Worm (Caenorhabditis elegans) whole organism, L3 larva: ENCODE data around the gene F07E5.12.

Source experiments
- aly-2 ChIP-seq: fragments of 150-350 bp; optimal IDR thresholded peaks from 2 replicates; lab custom pipeline; 2014; ENCODE audit warnings: missing biosample characterization, missing genetic modification characterization
- ama-1 ChIP-seq: fragments of 150-350 bp; optimal IDR thresholded peaks from 2 replicates; lab custom pipeline; 2018
- ceh-28 ChIP-seq: fragments of 150-350 bp; optimal IDR thresholded peaks from 2 replicates; lab custom pipeline; 2014; ENCODE audit warnings: missing biosample characterization, missing genetic modification reagents, missing genetic modification characterization
- nhr-12 ChIP-seq: fragments of 150-350 bp; optimal IDR thresholded peaks from 2 replicates; lab custom pipeline; 2014; ENCODE audit warnings: missing biosample characterization, missing genetic modification characterization
- nhr-237 ChIP-seq: fragments of 150-350 bp; optimal IDR thresholded peaks from 2 replicates; lab custom pipeline; 2014; ENCODE audit warnings: missing biosample characterization, missing genetic modification characterization
- nhr-25 ChIP-seq: sonication (generic microtip); optimal IDR thresholded peaks from 2 replicates; lab custom pipeline; 2017; ENCODE audit warnings: missing biosample characterization, missing genetic modification characterization
- nhr-77 ChIP-seq: fragments of 150-350 bp; optimal IDR thresholded peaks from 2 replicates; lab custom pipeline; 2014; ENCODE audit warnings: missing biosample characterization, missing genetic modification characterization
- skn-1 ChIP-seq: fragments of 150-350 bp; optimal IDR thresholded peaks from 2 replicates; lab custom pipeline; 2014; ENCODE audit warnings: missing biosample characterization, missing genetic modification characterization
- snpc-4 ChIP-seq: fragments of 150-350 bp; optimal IDR thresholded peaks from 2 replicates; lab custom pipeline; 2014; ENCODE audit warnings: missing biosample characterization, missing genetic modification characterization
- unc-62 ChIP-seq: fragments of 150-350 bp; sonication (generic microtip); optimal IDR thresholded peaks from 4 replicates; lab custom pipeline; 2014; ENCODE audit warnings: missing biosample characterization, missing genetic modification reagents, missing genetic modification characterization

ce11 chrII:2039288-2039687 is 28.5 kb upstream of the F07E5.12 start, which contains the start of gene bath-19:
- TF ChIP-seq nhr-237 (tag; lab: Kevin White, UChicago), result no peak
- TF ChIP-seq unc-62 (GFP tag; lab: Kevin White, UChicago), result no peak
- no peak for TF ChIP-seq nhr-25
- no peak for TF ChIP-seq ceh-28 (tag; lab: Kevin White, UChicago)
- TF ChIP-seq aly-2 (tag; lab: Kevin White, UChicago), result no peak
- TF ChIP-seq nhr-77 (tag; lab: Kevin White, UChicago), result no peak
- TF ChIP-seq ama-1 (lab: Kevin White, UChicago), result no peak
- TF ChIP-seq skn-1, result no peak
- TF ChIP-seq nhr-12 (tag; lab: Kevin White, UChicago), result no peak
- TF ChIP-seq snpc-4 (tag; lab: Kevin White, UChicago), result no peak
